Worm (Caenorhabditis elegans): Measurements from ENCODE around the gene fbxb-21.
"Not testable (repeated sequence)": the region's sequence is repeated elsewhere in the genome, so short reads cannot be mapped to it uniquely, and the experiment has no call there.

The fbxb-21 gene

DNA sequence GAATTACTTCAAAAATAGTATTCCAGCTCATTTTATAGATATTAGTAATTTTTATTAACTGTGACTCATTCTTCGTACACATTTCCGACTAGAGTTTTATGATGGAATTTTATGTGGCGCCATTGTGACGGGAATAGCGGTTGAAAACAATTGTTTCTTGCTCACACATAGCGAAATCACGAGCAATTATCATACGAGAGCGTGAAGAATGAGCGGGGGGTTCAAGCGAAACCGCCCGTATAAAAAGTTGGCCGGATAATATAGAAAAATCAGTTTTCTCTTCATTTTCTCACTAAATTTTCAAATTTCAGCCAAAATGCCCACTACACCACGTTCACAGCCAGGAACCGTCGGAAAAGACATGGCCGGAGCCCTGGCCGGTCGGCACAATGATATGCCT, 15.2 kb downstream of the fbxb-21 start, which contains the start of gene C08E3.1:
Gene C08E3.1, plus strand, starts transcription at position 301 of the 400 bp plus-strand sequence.
- TF ChIP-seq spr-1 (tag; optimal IDR thresholded peaks at IDR 0.05); nhr-41 (GFP tag; IDR thresholded peaks at IDR 0.05); lir-3 (tag; optimal IDR thresholded peaks at IDR 0.05): not testable (repeated sequence)

DNA sequence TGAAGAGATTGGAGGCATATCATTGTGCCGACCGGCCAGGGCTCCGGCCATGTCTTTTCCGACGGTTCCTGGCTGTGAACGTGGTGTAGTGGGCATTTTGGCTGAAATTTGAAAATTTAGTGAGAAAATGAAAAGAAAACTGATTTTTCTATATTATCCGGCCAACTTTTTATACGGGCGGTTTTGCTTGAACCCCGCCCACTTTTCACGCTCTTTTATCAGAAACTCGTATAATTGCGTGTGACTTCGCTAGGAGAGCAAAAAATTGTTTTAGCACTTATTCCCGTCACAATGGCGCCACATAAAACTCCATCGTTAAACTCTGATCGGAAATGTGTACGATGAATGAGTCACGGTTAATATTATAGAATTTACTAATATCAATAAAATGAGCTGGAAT, 16.5 kb downstream of the fbxb-21 start, which contains the start of gene C08E3.13:
Gene C08E3.13, minus strand, starts transcription at position 101 of the 400 bp plus-strand sequence.
- not testable (repeated sequence) for TF ChIP-seq dmd-6 (GFP tag; IDR thresholded peaks at IDR 0.05); zfp-3 (GFP tag; conservative IDR thresholded peaks at IDR 0.05); lin-39 (tag; optimal IDR thresholded peaks at IDR 0.05)

- TF ChIP-seq F37D6.2 (tag; optimal IDR thresholded peaks at IDR 0.05); unc-62 (GFP tag; optimal IDR thresholded peaks at IDR 0.05 in 1 of 2); unc-62 (tag; optimal IDR thresholded peaks at IDR 0.05); lin-1 (GFP tag; IDR thresholded peaks at IDR 0.05): not testable (repeated sequence)
Observed at ce11 chrII:1627783-1628182, 20.9 kb downstream of the fbxb-21 start, which contains the start of gene C08E3.15. TSS of gene C08E3.15 (minus strand) at chrII:1627883.

DNA sequence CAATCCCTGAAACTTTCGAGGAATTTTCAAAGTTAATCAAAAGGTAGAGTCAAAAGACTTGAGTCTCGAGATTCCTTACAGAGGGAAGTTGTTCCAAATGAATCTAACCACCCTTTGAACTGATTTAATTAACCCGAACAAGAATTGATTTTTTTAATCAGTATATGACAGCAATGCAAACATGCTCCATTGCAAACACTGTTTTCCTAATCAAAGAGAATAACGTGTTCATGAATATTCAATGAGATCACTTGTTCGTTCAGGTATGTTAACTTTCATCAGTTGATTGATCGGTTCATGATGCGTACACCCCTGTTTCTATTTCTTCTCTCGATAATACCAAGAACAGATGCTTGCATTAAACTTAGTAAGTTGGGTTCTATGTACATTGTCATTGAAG, 23.0 kb downstream of the fbxb-21 start, which contains the start of gene C08E3.14:
Gene C08E3.14, plus strand, starts transcription at position 301 of the 400 bp plus-strand sequence.
- no peak for TF ChIP-seq lin-38 (GFP tag; IDR thresholded peaks at IDR 0.05)
- TF ChIP-seq nhr-111 (GFP tag; optimal IDR thresholded peaks at IDR 0.05) = no peak
- no peak for TF ChIP-seq mdt-29 (GFP tag; IDR thresholded peaks at IDR 0.05)
- no peak for TF ChIP-seq daf-12 (tag; optimal IDR thresholded peaks at IDR 0.05)
- no peak for TF ChIP-seq spr-3 (GFP tag; optimal IDR thresholded peaks at IDR 0.05)

DNA sequence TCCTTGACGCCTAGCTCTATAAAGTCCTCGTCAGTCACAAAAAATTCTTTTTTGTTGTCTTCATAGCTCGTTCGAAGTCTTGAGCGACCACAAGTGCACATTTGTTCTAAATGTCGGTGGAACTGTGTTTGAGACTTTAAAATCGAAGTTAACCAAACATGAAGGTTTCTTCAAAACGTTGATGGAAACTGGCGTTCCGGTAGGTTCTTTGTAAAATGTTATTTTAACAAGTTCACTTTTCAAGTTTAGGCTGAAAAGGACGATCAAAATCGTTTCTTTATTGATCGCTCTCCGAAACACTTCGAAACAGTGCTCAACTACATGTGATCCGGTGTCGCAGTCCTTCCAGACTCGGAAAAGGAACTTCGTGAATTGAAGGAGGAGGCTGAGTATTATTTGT, 24.1 kb downstream of the fbxb-21 start, which contains the start of gene fbxa-160:
Gene fbxa-160, minus strand, starts transcription at position 101 of the 400 bp plus-strand sequence.
- TF ChIP-seq nhr-42 (GFP tag; IDR thresholded peaks at IDR 0.05) (no peak), nhr-237 (tag; optimal IDR thresholded peaks at IDR 0.05) (no peak), nhr-41 (GFP tag; IDR thresholded peaks at IDR 0.05) (no peak), fkh-10 (GFP tag; optimal IDR thresholded peaks at IDR 0.05) (no peak)

DNA sequence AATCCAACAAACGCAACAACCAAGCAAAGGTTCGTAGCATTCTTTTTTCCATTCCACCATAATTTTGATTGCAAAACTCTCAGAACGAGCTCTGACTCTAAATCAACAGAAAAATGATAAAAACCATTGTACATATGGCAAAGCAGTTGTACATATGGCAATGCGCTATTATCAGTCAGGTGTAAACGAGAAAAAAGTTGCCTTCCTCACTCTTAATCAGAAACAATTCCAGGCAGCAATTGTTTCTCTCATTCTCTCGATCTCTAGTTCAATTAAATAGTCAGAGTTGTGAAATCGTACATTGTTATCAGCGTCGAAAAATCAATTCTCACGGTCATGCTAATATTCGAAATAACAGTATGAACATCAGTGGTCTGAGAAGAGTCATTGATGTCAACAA, 26.9 kb downstream of the fbxb-21 start:
- TF ChIP-seq pqm-1 (tag; optimal IDR thresholded peaks at IDR 0.05) (peak; percentile 95), nhr-28 (tag; optimal IDR thresholded peaks at IDR 0.05) (peak; percentile 45), D1046.2 (GFP tag; IDR thresholded peaks at IDR 0.05) (no peak), unc-62 (GFP tag; optimal IDR thresholded peaks at IDR 0.05 in 1 of 2) (peak in 1 of 2 experiments; percentile 71), unc-62 (tag; optimal IDR thresholded peaks at IDR 0.05) (no peak), mdl-1 (tag; optimal IDR thresholded peaks at IDR 0.05) (no peak), lin-13 (GFP tag; optimal IDR thresholded peaks at IDR 0.05) (no peak), snpc-4 (tag; optimal IDR thresholded peaks at IDR 0.05) (no peak), mxl-3 (GFP tag; optimal IDR thresholded peaks at IDR 0.05) (peak; percentile 15), fkh-10 (GFP tag; optimal IDR thresholded peaks at IDR 0.05) (no peak)

ce11 chrII:1621180-1621579, 27.5 kb downstream of the fbxb-21 start, which contains the start of gene fbxa-158:
TSS of gene fbxa-158 (minus strand) at chrII:1621280.
- no peak for TF ChIP-seq nhr-102 (tag; optimal IDR thresholded peaks at IDR 0.05)
- TF ChIP-seq nhr-77 (tag; optimal IDR thresholded peaks at IDR 0.05) = no peak
- no peak for TF ChIP-seq mdl-1 (tag; optimal IDR thresholded peaks at IDR 0.05)
- no peak for TF ChIP-seq aly-2 (tag; optimal IDR thresholded peaks at IDR 0.05)
- no peak for TF ChIP-seq T26A8.4 (GFP tag; IDR thresholded peaks at IDR 0.05)
- no peak for TF ChIP-seq rbr-2 (tag; optimal IDR thresholded peaks at IDR 0.05)
- no peak for TF ChIP-seq pqm-1 (tag; optimal IDR thresholded peaks at IDR 0.05)
- TF ChIP-seq nhr-76 (tag; optimal IDR thresholded peaks at IDR 0.05) = no peak
- no peak for TF ChIP-seq unc-39 (tag; optimal IDR thresholded peaks at IDR 0.05)
- no peak for TF ChIP-seq spr-3 (GFP tag; optimal IDR thresholded peaks at IDR 0.05)
- TF ChIP-seq snpc-4 (tag; optimal IDR thresholded peaks at IDR 0.05) = no peak
- TF ChIP-seq zfp-3 (GFP tag; conservative IDR thresholded peaks at IDR 0.05) = no peak

Data from whole organism, L4 larva.